Fruit fly (Drosophila melanogaster): ENCODE measurements around the gene Flad2.

The Flad2 gene

dm6 chr2L:13366109-13366747 is 46.1 kb upstream of the Flad2 start, which contains the start of the genes Nnp-1 and Grx3 (continued):
- TF ChIP-seq hkb (optimal IDR thresholded peaks at IDR 0.05) (peak; percentile 21), hkb (GFP tag; IDR thresholded peaks at IDR 0.05) (no peak), klu (GFP tag; IDR thresholded peaks at IDR 0.05) (peak; percentile 14; the same call in 1 of the 2 replicates), Tbp (GFP tag; optimal IDR thresholded peaks at IDR 0.05) (no peak), Dip2 (GFP tag; IDR thresholded peaks at IDR 0.05) (no peak), CG12659 (GFP tag; optimal IDR thresholded peaks at IDR 0.05) (peak; percentile 79), CG12071 (GFP tag; optimal IDR thresholded peaks at IDR 0.05) (no peak), CG14050 (GFP tag; IDR thresholded peaks at IDR 0.05) (no peak), CG3281 (GFP tag; optimal IDR thresholded peaks at IDR 0.05) (no peak), Hr51 (GFP tag; optimal IDR thresholded peaks at IDR 0.05) (no peak), CG30431 (GFP tag; optimal IDR thresholded peaks at IDR 0.05) (no peak), CG6272 (GFP tag; IDR thresholded peaks at IDR 0.05) (no peak), lab (GFP tag; optimal IDR thresholded peaks at IDR 0.05) (no peak), YL-1 (GFP tag; optimal IDR thresholded peaks at IDR 0.05) (peak; percentile 78), CG11504 (tag; optimal IDR thresholded peaks at IDR 0.05) (no peak), Xrp1 (GFP tag; IDR thresholded peaks at IDR 0.05) (peak; percentile 58), Ptx1 (GFP tag; IDR thresholded peaks at IDR 0.05) (peak; percentile 59), Doc2 (GFP tag; IDR thresholded peaks at IDR 0.05) (no peak), CG9797 (GFP tag; optimal IDR thresholded peaks at IDR 0.05) (peak; percentile 41), slou (GFP tag; optimal IDR thresholded peaks at IDR 0.05) (peak; percentile 2), CG14710 (tag; optimal IDR thresholded peaks at IDR 0.05) (peak; percentile 82), Lim3 (GFP tag; IDR thresholded peaks at IDR 0.05) (no peak), kni (GFP tag; optimal IDR thresholded peaks at IDR 0.05) (no peak), NC2β (GFP tag; optimal IDR thresholded peaks at IDR 0.05) (no peak), CG15073 (GFP tag; optimal IDR thresholded peaks at IDR 0.05) (no peak), Ssrp (tag; optimal IDR thresholded peaks at IDR 0.05) (peak; percentile 29), Trl (optimal IDR thresholded peaks at IDR 0.05) (no peak), Trl (GFP tag; optimal IDR thresholded peaks at IDR 0.05) (no peak), CG17829 (tag; optimal IDR thresholded peaks at IDR 0.05) (peak; percentile 69), gcm (GFP tag; optimal IDR thresholded peaks at IDR 0.05) (no peak), CG13287 (GFP tag; IDR thresholded peaks at IDR 0.05; ENCODE audit: partially characterized antibody) (0 out of 2 replicates have a peak, but pooled peaks have one; percentile 30), CG32767 (GFP tag; IDR thresholded peaks at IDR 0.05) (peak; percentile 26; the same call in 1 of the 2 replicates), run (tag; optimal IDR thresholded peaks at IDR 0.05) (no peak), cas (GFP tag; IDR thresholded peaks at IDR 0.05) (no peak), scrt (GFP tag; optimal IDR thresholded peaks at IDR 0.05) (no peak), CG34422 (GFP tag; IDR thresholded peaks at IDR 0.05) (peak; percentile 65), CG2116 (GFP tag; optimal IDR thresholded peaks at IDR 0.05) (peak; percentile 54), Taf1 (GFP tag; IDR thresholded peaks at IDR 0.05) (no peak), CG12299 (tag; optimal IDR thresholded peaks at IDR 0.05) (peak; percentile 46), CG7271 (tag; optimal IDR thresholded peaks at IDR 0.05) (no peak), chinmo (GFP tag; IDR thresholded peaks at IDR 0.05; ENCODE audit: partially characterized antibody) (no peak), NK7.1 (GFP tag; optimal IDR thresholded peaks at IDR 0.05) (no peak), fu2 (GFP tag; optimal IDR thresholded peaks at IDR 0.05) (no peak), sim (GFP tag; IDR thresholded peaks at IDR 0.05) (no peak), dm (GFP tag; optimal IDR thresholded peaks at IDR 0.05) (peak; percentile 88), HLHmδ (GFP tag; optimal IDR thresholded peaks at IDR 0.05) (no peak), jigr1 (GFP tag; IDR thresholded peaks at IDR 0.05) (no peak), inv (GFP tag; IDR thresholded peaks at IDR 0.05; ENCODE audit: partially characterized antibody) (no peak), cg (GFP tag; optimal IDR thresholded peaks at IDR 0.05) (no peak), CG14860 (GFP tag; IDR thresholded peaks at IDR 0.05; ENCODE audit: partially characterized antibody) (no peak)

Measured in whole organism, embryonic.